Fruit fly (Drosophila melanogaster) whole organism: ENCODE results near the gene Or74a.

Experiments used
- CG8478 ChIP-seq: fragments of >200 bp; optimal IDR thresholded peaks from 2 replicates; lab custom pipeline; 2018; ENCODE audit warnings: inconsistent platforms
- EcR ChIP-seq, 2 experiments: fragments of >200 bp; optimal IDR thresholded peaks; 2 replicates each; lab custom pipeline; 2017; ENCODE audit warnings: missing biosample characterization in 2 of 2, missing genetic modification characterization in 2 of 2, missing genetic modification reagents in 2 of 2
- pan ChIP-seq: fragments of >200 bp; optimal IDR thresholded peaks from 2 replicates; lab custom pipeline; 2017
- psq ChIP-seq: fragments of >200 bp; optimal IDR thresholded peaks from 2 replicates; lab custom pipeline; 2017
- usp ChIP-seq: fragments of >200 bp; optimal IDR thresholded peaks from 2 replicates; lab custom pipeline; 2017; ENCODE audit warnings: missing biosample characterization, missing genetic modification characterization, mixed read lengths

DNA sequence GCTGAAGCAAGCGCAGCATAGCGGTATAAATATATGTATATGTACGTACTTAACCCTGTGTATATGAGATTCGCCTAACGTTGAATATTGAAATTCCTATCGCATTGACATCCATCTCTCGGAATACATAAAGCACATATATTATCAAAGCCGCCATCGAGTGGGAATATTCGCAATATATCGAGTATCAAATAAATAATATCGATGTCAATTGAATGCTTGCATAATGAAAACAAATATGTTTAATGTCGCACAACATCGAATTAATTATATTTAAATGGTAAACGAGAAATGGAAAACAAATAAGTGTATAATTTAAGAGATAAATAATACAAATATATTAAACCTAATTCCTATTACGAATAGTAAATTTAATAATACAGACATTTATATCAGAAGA, 8.3 kb downstream of the Or74a start, which contains the start of gene ND-24L:
- TF ChIP-seq pan (no peak), CG8478 (lab: Kevin White, UChicago) (no peak), EcR (GFP tag; optimal IDR thresholded peaks at IDR 0.05; lab: Kevin White, UChicago) (no peak), usp (GFP tag; lab: Kevin White, UChicago) (no peak), psq (no peak)
